Fruit fly (Drosophila melanogaster) Kc167 (cell line): ENCODE measurements around the gene CG14316.

Source experiments
- Myc ChIP-seq: fragments of >200 bp; optimal IDR thresholded peaks from 2 replicates; lab custom pipeline; 2017; ENCODE audit warnings: missing external identifiers
- h ChIP-seq: fragments of >200 bp; optimal IDR thresholded peaks from 3 replicates; lab custom pipeline; 2018; ENCODE audit warnings: missing external identifiers
- insv ChIP-seq: fragments of >200 bp; optimal IDR thresholded peaks from 3 replicates; lab custom pipeline; 2018; ENCODE audit warnings: missing external identifiers
- psq ChIP-seq: fragments of >200 bp; optimal IDR thresholded peaks from 2 replicates; lab custom pipeline; 2017; ENCODE audit warnings: missing external identifiers
- ttk ChIP-seq: sonication (Bioruptor generic); optimal IDR thresholded peaks from 2 replicates; lab custom pipeline; 2017; ENCODE audit warnings: missing external identifiers

DNA sequence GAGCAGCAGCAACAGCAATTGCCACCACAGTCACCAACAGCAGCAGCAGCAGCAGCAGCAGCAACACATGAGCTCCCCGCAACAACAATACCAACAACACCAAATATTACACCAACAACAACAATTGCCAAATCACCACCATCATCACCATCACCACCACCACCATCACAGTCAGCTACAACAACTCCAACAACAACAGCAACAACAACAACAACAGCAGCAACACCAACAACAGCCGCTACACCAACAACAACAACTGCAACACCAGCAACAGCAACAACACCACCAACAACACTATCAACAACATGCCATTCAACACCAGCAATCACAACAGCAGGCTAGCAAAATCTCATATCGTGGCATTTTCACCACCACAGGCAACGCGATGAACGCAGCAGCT is 21.2 kb upstream of the CG14316 start:
- TF ChIP-seq psq (lab: Kevin White, UChicago) (no peak), ttk (no peak), h (lab: Kevin White, UChicago) (no peak), insv (no peak), Myc (lab: Kevin White, UChicago) (no peak)
